Fruit fly (Drosophila melanogaster): ENCODE data around the gene Cox17.

Cox17 gene

dm6 chrX:15080780-15081402, 3.6 kb downstream of the Cox17 start, which contains the start of gene CG33177 (continued):
- no peak for TF ChIP-seq CG6654 (GFP tag; optimal IDR thresholded peaks at IDR 0.05)
- TF ChIP-seq Dip2 (GFP tag; IDR thresholded peaks at IDR 0.05): peak; percentile 96
- peak; percentile 79 for TF ChIP-seq sens (GFP tag)
- no peak for TF ChIP-seq HmgD (GFP tag; optimal IDR thresholded peaks at IDR 0.05)
- TF ChIP-seq cato (GFP tag; optimal IDR thresholded peaks at IDR 0.05; ENCODE audit: borderline replicate concordance): no peak
- no peak for TF ChIP-seq cad (GFP tag; optimal IDR thresholded peaks at IDR 0.05)
- TF ChIP-seq Nf-YB (GFP tag; optimal IDR thresholded peaks at IDR 0.05): no peak
- TF ChIP-seq CG17568 (GFP tag; optimal IDR thresholded peaks at IDR 0.05): no peak
- no peak for TF ChIP-seq sc (optimal IDR thresholded peaks at IDR 0.05)
- no peak for TF ChIP-seq sc (GFP tag; optimal IDR thresholded peaks at IDR 0.05)
- TF ChIP-seq CG2889 (GFP tag; IDR thresholded peaks at IDR 0.05): no peak
- TF ChIP-seq Nf-YC (tag; optimal IDR thresholded peaks at IDR 0.05): peak; percentile 2
- TF ChIP-seq CG30403 (GFP tag; optimal IDR thresholded peaks at IDR 0.05): peak; percentile 14
- TF ChIP-seq gt (GFP tag; IDR thresholded peaks at IDR 0.05): no peak
- TF ChIP-seq E2f2 (GFP tag; IDR thresholded peaks at IDR 0.05): 0 out of 2 replicates have a peak, but pooled peaks have one; percentile 9
- TF ChIP-seq CG17912 (GFP tag; optimal IDR thresholded peaks at IDR 0.05): peak; percentile 56
- no peak for TF ChIP-seq Hey (tag; optimal IDR thresholded peaks at IDR 0.05)
- TF ChIP-seq Eip74EF (GFP tag; optimal IDR thresholded peaks at IDR 0.05): peak in 1 of 2 experiments; percentile 34
- peak; percentile 8 for TF ChIP-seq Dp (GFP tag; optimal IDR thresholded peaks at IDR 0.05)
- TF ChIP-seq org-1 (GFP tag; optimal IDR thresholded peaks at IDR 0.05): no peak
- TF ChIP-seq CG11504 (tag; optimal IDR thresholded peaks at IDR 0.05): peak; percentile 28
- TF ChIP-seq tap (tag; optimal IDR thresholded peaks at IDR 0.05): no peak
- peak; percentile 0 for TF ChIP-seq unpg (GFP tag; optimal IDR thresholded peaks at IDR 0.05)
- TF ChIP-seq CG9876 (GFP tag; optimal IDR thresholded peaks at IDR 0.05): no peak
- no peak for TF ChIP-seq Tbp (GFP tag; optimal IDR thresholded peaks at IDR 0.05)
- no peak for TF ChIP-seq sima (GFP tag; optimal IDR thresholded peaks at IDR 0.05)
- peak; percentile 35 for TF ChIP-seq CG17829 (tag; optimal IDR thresholded peaks at IDR 0.05)
- TF ChIP-seq BEAF-32 (GFP tag; optimal IDR thresholded peaks at IDR 0.05): peak; percentile 1
- no peak for TF ChIP-seq stc (GFP tag; IDR thresholded peaks at IDR 0.05)
- peak; percentile 18 for TF ChIP-seq Chrac-16 (GFP tag; optimal IDR thresholded peaks at IDR 0.05)
- TF ChIP-seq pum (GFP tag; optimal IDR thresholded peaks at IDR 0.05): no peak
- TF ChIP-seq GATAe (GFP tag; conservative IDR thresholded peaks at IDR 0.05): no peak
- no peak for TF ChIP-seq rib (GFP tag; IDR thresholded peaks at IDR 0.05)
- TF ChIP-seq Hmr (GFP tag; optimal IDR thresholded peaks at IDR 0.05): peak; percentile 35
- TF ChIP-seq CG11456 (GFP tag; IDR thresholded peaks at IDR 0.05): peak; percentile 60; the same call in 1 of the 3 replicates
- peak in 1 of 2 experiments; percentile 35 for TF ChIP-seq chif (GFP tag; optimal IDR thresholded peaks at IDR 0.05)
- TF ChIP-seq slbo (GFP tag; IDR thresholded peaks at IDR 0.05): peak; percentile 37; the same call in 1 of the 2 replicates
- peak; percentile 43 for TF ChIP-seq CG8290 (GFP tag; optimal IDR thresholded peaks at IDR 0.05)
- peak in 1 of 2 experiments; percentile 8 for TF ChIP-seq CG8290 (tag; optimal IDR thresholded peaks at IDR 0.05)
- no peak for TF ChIP-seq mam (GFP tag; optimal IDR thresholded peaks at IDR 0.05)
- no peak for TF ChIP-seq maf-S (GFP tag; optimal IDR thresholded peaks at IDR 0.05)
- TF ChIP-seq Elba2 (GFP tag; optimal IDR thresholded peaks at IDR 0.05): no peak
- TF ChIP-seq gcm2 (GFP tag; optimal IDR thresholded peaks at IDR 0.05): no peak
- TF ChIP-seq MTF-1 (GFP tag; optimal IDR thresholded peaks at IDR 0.05; ENCODE audit: borderline replicate concordance): no peak
- no peak for TF ChIP-seq D19A (tag; optimal IDR thresholded peaks at IDR 0.05)
- TF ChIP-seq Dek (tag; optimal IDR thresholded peaks at IDR 0.05): peak; percentile 23
- no peak for TF ChIP-seq Dll (GFP tag; IDR thresholded peaks at IDR 0.05; ENCODE audit: partially characterized antibody)
- peak; percentile 9 for TF ChIP-seq az2 (GFP tag; optimal IDR thresholded peaks at IDR 0.05)
- peak; percentile 25 for TF ChIP-seq CG12659 (GFP tag; optimal IDR thresholded peaks at IDR 0.05)
- peak; percentile 13 for TF ChIP-seq CG17385 (GFP tag; optimal IDR thresholded peaks at IDR 0.05)
- no peak for TF ChIP-seq cas (GFP tag; IDR thresholded peaks at IDR 0.05)

Data from whole organism, embryonic.